Worm (Caenorhabditis elegans) whole organism, young adult: Measurements from ENCODE around the gene F44A2.3.

Source experiments
- B0019.2 ChIP-seq: fragments of 200-800 bp; sonication (Bioruptor generic); conservative IDR thresholded peaks from 2 replicates; pipeline ENCODE4 v1.3.6; 2022; ENCODE audit warnings: missing genetic modification reagents, missing genetic modification characterization, missing compliant biosample characterization
- B0336.3 ChIP-seq: fragments of 200-800 bp; sonication (Bioruptor generic); IDR thresholded peaks from 2 replicates; pipeline ENCODE4 v1.3.6; 2022; ENCODE audit warnings: missing genetic modification characterization, missing compliant biosample characterization
- C06A6.2 ChIP-seq: fragments of 200-800 bp; sonication (Bioruptor generic); conservative IDR thresholded peaks from 2 replicates; pipeline ENCODE4 v1.3.6; 2022; ENCODE audit warnings: missing genetic modification characterization, missing compliant biosample characterization
- F39B2.1 ChIP-seq: fragments of 200-800 bp; sonication (Bioruptor generic); IDR thresholded peaks from 2 replicates; pipeline ENCODE4 v1.3.6; 2022; ENCODE audit warnings: missing genetic modification reagents, missing genetic modification characterization, missing compliant biosample characterization
- K11D2.4 ChIP-seq: fragments of 200-800 bp; sonication (Bioruptor generic); IDR thresholded peaks from 2 replicates; pipeline ENCODE4 v1.3.6; 2022; ENCODE audit warnings: missing genetic modification reagents, missing genetic modification characterization, missing compliant biosample characterization
- T26A5.8 ChIP-seq: sonication (generic microtip); optimal IDR thresholded peaks from 2 replicates; lab custom pipeline; 2016; ENCODE audit warnings: missing genetic modification characterization, missing compliant biosample characterization
- Y79H2A.3 ChIP-seq: fragments of 200-800 bp; sonication (Bioruptor generic); conservative IDR thresholded peaks from 2 replicates; pipeline ENCODE4 v1.3.6; 2022; ENCODE audit warnings: missing genetic modification reagents, missing genetic modification characterization, missing compliant biosample characterization
- ama-1 ChIP-seq, 3 experiments: fragments of 150-350 bp in 1 of 3; sonication (generic microtip) in 2 of 3; optimal IDR thresholded peaks; 2 replicates each; lab custom pipeline; 2014 to 2018; ENCODE audit warnings: missing biosample characterization in 2 of 3, missing genetic modification characterization in 2 of 3, missing genetic modification reagents in 2 of 3
- aptf-2 ChIP-seq: fragments of 200-800 bp; sonication (Bioruptor generic); conservative IDR thresholded peaks from 2 replicates; pipeline ENCODE4 v1.3.6; 2022; ENCODE audit warnings: missing genetic modification reagents, missing genetic modification characterization, missing compliant biosample characterization
- bed-1 ChIP-seq: fragments of 200-800 bp; sonication (Bioruptor generic); IDR thresholded peaks from 2 replicates; pipeline ENCODE4 v1.3.6; 2022; ENCODE audit warnings: missing genetic modification reagents, missing genetic modification characterization, missing compliant biosample characterization
- ccch-3 ChIP-seq: fragments of 200-800 bp; sonication (Bioruptor generic); optimal IDR thresholded peaks from 2 replicates; lab custom pipeline; 2018; ENCODE audit warnings: mild to moderate bottlenecking, missing genetic modification characterization, missing compliant biosample characterization
- ceh-27 ChIP-seq: fragments of 200-800 bp; sonication (Bioruptor generic); optimal IDR thresholded peaks from 2 replicates; lab custom pipeline; 2018; ENCODE audit warnings: mild to moderate bottlenecking, missing genetic modification characterization, moderate library complexity, missing compliant biosample characterization
- ceh-58 ChIP-seq: fragments of 200-800 bp; sonication (Bioruptor generic); IDR thresholded peaks from 2 replicates; pipeline ENCODE4 v1.3.6; 2022; ENCODE audit warnings: missing genetic modification characterization, missing compliant biosample characterization
- ceh-91 ChIP-seq: fragments of 200-800 bp; sonication (Bioruptor generic); IDR thresholded peaks from 2 replicates; pipeline ENCODE4 v1.3.6; 2022; ENCODE audit warnings: missing genetic modification reagents, missing genetic modification characterization, missing compliant biosample characterization
- dox-1 ChIP-seq: fragments of 200-800 bp; sonication (Bioruptor generic); IDR thresholded peaks from 2 replicates; pipeline ENCODE4 v1.3.6; 2022; ENCODE audit warnings: missing genetic modification reagents, missing genetic modification characterization, missing compliant biosample characterization
- egl-44 ChIP-seq: fragments of 200-800 bp; sonication (Bioruptor generic); IDR thresholded peaks from 2 replicates; pipeline ENCODE4 v1.3.6; 2022; ENCODE audit warnings: missing genetic modification reagents, missing genetic modification characterization, missing compliant biosample characterization
- ekl-4 ChIP-seq: fragments of 200-800 bp; sonication (Bioruptor generic); IDR thresholded peaks from 2 replicates; pipeline ENCODE4 v1.3.6; 2022; ENCODE audit warnings: missing genetic modification reagents, missing genetic modification characterization, missing compliant biosample characterization
- him-1 ChIP-seq: sonication (generic microtip); optimal IDR thresholded peaks from 2 replicates; lab custom pipeline; 2016; ENCODE audit warnings: missing genotype, missing genetic modification reagents, missing genetic modification characterization, missing compliant biosample characterization
- hmg-1.2 ChIP-seq: fragments of 200-800 bp; sonication (Bioruptor generic); IDR thresholded peaks from 2 replicates; pipeline ENCODE4 v1.3.6; 2022; ENCODE audit warnings: missing genetic modification reagents, missing genetic modification characterization, missing compliant biosample characterization
- hmg-20 ChIP-seq: fragments of 200-800 bp; sonication (Bioruptor generic); IDR thresholded peaks from 2 replicates; pipeline ENCODE4 v1.3.6; 2022; ENCODE audit warnings: missing genetic modification reagents, missing genetic modification characterization, missing compliant biosample characterization
- let-607 ChIP-seq, 2 experiments: fragments of 200-800 bp in 1 of 2; sonication (Bioruptor generic) in 1 of 2; sonication (generic microtip) in 1 of 2; optimal IDR thresholded peaks; 2 replicates each; lab custom pipeline; 2016 to 2018; ENCODE audit warnings: mild to moderate bottlenecking in 2 of 2, missing compliant biosample characterization in 2 of 2, missing genetic modification characterization in 2 of 2, moderate library complexity in 2 of 2, missing genotype in 1 of 2
- lin-26 ChIP-seq: fragments of 200-800 bp; sonication (Bioruptor generic); IDR thresholded peaks from 2 replicates; pipeline ENCODE4 v1.3.6; 2022; ENCODE audit warnings: missing genetic modification reagents, missing genetic modification characterization, missing compliant biosample characterization
- madf-10 ChIP-seq: sonication (generic microtip); optimal IDR thresholded peaks from 2 replicates; lab custom pipeline; 2016; ENCODE audit warnings: mild to moderate bottlenecking, missing genetic modification characterization, missing compliant biosample characterization
- madf-3 ChIP-seq: fragments of 200-800 bp; sonication (Bioruptor generic); IDR thresholded peaks from 2 replicates; pipeline ENCODE4 v1.3.6; 2022; ENCODE audit warnings: missing genetic modification reagents, missing genetic modification characterization, missing compliant biosample characterization
- madf-6 ChIP-seq: fragments of 200-800 bp; sonication (Bioruptor generic); IDR thresholded peaks from 2 replicates; pipeline ENCODE4 v1.3.6; 2022; ENCODE audit warnings: missing genetic modification reagents, missing genetic modification characterization, missing compliant biosample characterization
- mcd-1 ChIP-seq: fragments of 200-800 bp; sonication (Bioruptor generic); IDR thresholded peaks from 2 replicates; pipeline ENCODE4 v1.3.6; 2022; ENCODE audit warnings: missing genetic modification reagents, missing genetic modification characterization, missing compliant biosample characterization
- mes-4 ChIP-seq: sonication (generic microtip); optimal IDR thresholded peaks from 2 replicates; lab custom pipeline; 2016; ENCODE audit warnings: missing genotype, missing genetic modification characterization, missing compliant biosample characterization
- nfyb-1 ChIP-seq: fragments of 200-800 bp; sonication (Bioruptor generic); IDR thresholded peaks from 2 replicates; pipeline ENCODE4 v1.3.6; 2022; ENCODE audit warnings: missing genetic modification reagents, missing genetic modification characterization, missing compliant biosample characterization
- nhr-80 ChIP-seq: sonication (generic microtip); optimal IDR thresholded peaks from 2 replicates; lab custom pipeline; 2016; ENCODE audit warnings: missing genetic modification characterization, missing compliant biosample characterization
- pha-4 ChIP-seq: fragments of 150-350 bp; sonication (generic microtip); optimal IDR thresholded peaks from 2 replicates; lab custom pipeline; 2014; ENCODE audit warnings: missing biosample characterization, missing genetic modification reagents, missing genetic modification characterization
- rpc-1 ChIP-seq, 2 experiments: fragments of 150-350 bp in 1 of 2; sonication (generic microtip) in 1 of 2; optimal IDR thresholded peaks; 2 replicates each; lab custom pipeline; 2014 to 2018; ENCODE audit warnings: missing biosample characterization in 1 of 2, missing genetic modification characterization in 1 of 2, missing genetic modification reagents in 1 of 2, missing genotype in 1 of 2
- sea-2 ChIP-seq: fragments of 200-800 bp; sonication (Bioruptor generic); IDR thresholded peaks from 2 replicates; pipeline ENCODE4 v1.3.6; 2022; ENCODE audit warnings: missing genetic modification characterization, missing compliant biosample characterization
- tbx-9 ChIP-seq: sonication (generic microtip); optimal IDR thresholded peaks from 2 replicates; lab custom pipeline; 2016; ENCODE audit warnings: borderline replicate concordance, missing genetic modification characterization, inconsistent platforms, missing compliant biosample characterization
- unc-130 ChIP-seq: sonication (generic microtip); optimal IDR thresholded peaks from 2 replicates; lab custom pipeline; 2016; ENCODE audit warnings: missing genetic modification reagents, missing genetic modification characterization, missing compliant biosample characterization
- unc-62 ChIP-seq: fragments of 150-350 bp; optimal IDR thresholded peaks from 2 replicates; lab custom pipeline; 2014; ENCODE audit warnings: missing biosample characterization, missing genetic modification reagents, missing genetic modification characterization
- xnd-1 ChIP-seq: sonication (generic microtip); optimal IDR thresholded peaks from 2 replicates; lab custom pipeline; 2016; ENCODE audit warnings: missing genotype, missing genetic modification reagents, missing genetic modification characterization, missing compliant biosample characterization
- ztf-22 ChIP-seq: fragments of 200-800 bp; sonication (Bioruptor generic); optimal IDR thresholded peaks from 2 replicates; lab custom pipeline; 2018; ENCODE audit warnings: mild to moderate bottlenecking, missing genetic modification characterization, moderate library complexity, missing compliant biosample characterization
- ztf-3 ChIP-seq: fragments of 200-800 bp; sonication (Bioruptor generic); optimal IDR thresholded peaks from 2 replicates; lab custom pipeline; 2018; ENCODE audit warnings: mild to moderate bottlenecking, missing genetic modification characterization, missing compliant biosample characterization

F44A2.3 gene

ce11 chrV:9305116-9305515 is at the start of gene F44A2.3:
TSS of gene F44A2.3 (plus strand) at chrV:9305416.
- TF ChIP-seq sea-2 (GFP tag; lab: Robert Waterston, UW): no peak
- no peak for TF ChIP-seq let-607 (tag; optimal IDR thresholded peaks at IDR 0.05; lab: Kevin White, UChicago)
- no peak for TF ChIP-seq rpc-1 (optimal IDR thresholded peaks at IDR 0.05; lab: Kevin White, UChicago)
- no peak for TF ChIP-seq rpc-1 (tag; optimal IDR thresholded peaks at IDR 0.05; lab: Kevin White, UChicago)
- no peak for TF ChIP-seq Y79H2A.3 (GFP tag; lab: Robert Waterston, UW)
- no peak for TF ChIP-seq mcd-1 (GFP tag; lab: Robert Waterston, UW)
- TF ChIP-seq T26A5.8: no peak
- no peak for TF ChIP-seq ekl-4 (GFP tag; lab: Robert Waterston, UW)
- TF ChIP-seq C06A6.2 (GFP tag; lab: Robert Waterston, UW): no peak
- no peak for TF ChIP-seq egl-44 (GFP tag; lab: Robert Waterston, UW)
- no peak for TF ChIP-seq ama-1 (optimal IDR thresholded peaks at IDR 0.05; lab: Kevin White, UChicago)
- TF ChIP-seq ama-1 (GFP tag; optimal IDR thresholded peaks at IDR 0.05; lab: Kevin White, UChicago): no peak
- no peak for TF ChIP-seq xnd-1 (tag; lab: Kevin White, UChicago)
- no peak for TF ChIP-seq madf-10
- no peak for TF ChIP-seq ztf-3 (GFP tag; lab: Kevin White, UChicago)
- TF ChIP-seq, all 124 proteins: peak for 0

ce11 chrV:9255480-9255879 is 49.7 kb upstream of the F44A2.3 start:
- TF ChIP-seq pha-4 (tag; lab: Kevin White, UChicago) (peak; percentile 62), xnd-1 (tag; lab: Kevin White, UChicago) (no peak), K11D2.4 (GFP tag; lab: Robert Waterston, UW) (no peak), B0336.3 (GFP tag; lab: Robert Waterston, UW) (no peak), lin-26 (GFP tag; lab: Robert Waterston, UW) (no peak), madf-3 (GFP tag; lab: Robert Waterston, UW) (no peak), ccch-3 (GFP tag; lab: Kevin White, UChicago) (no peak), rpc-1 (optimal IDR thresholded peaks at IDR 0.05; lab: Kevin White, UChicago) (no peak), rpc-1 (tag; optimal IDR thresholded peaks at IDR 0.05; lab: Kevin White, UChicago) (no peak), hmg-1.2 (no peak), ztf-3 (GFP tag; lab: Kevin White, UChicago) (no peak), nfyb-1 (no peak), F39B2.1 (GFP tag; lab: Robert Waterston, UW) (no peak), bed-1 (GFP tag; lab: Robert Waterston, UW) (no peak), aptf-2 (GFP tag; lab: Robert Waterston, UW) (no peak), nhr-80 (tag; lab: Kevin White, UChicago) (peak; percentile 96), madf-10 (no peak), unc-62 (GFP tag; lab: Kevin White, UChicago) (peak; percentile 50), ceh-27 (GFP tag; lab: Kevin White, UChicago) (no peak)

- TF ChIP-seq unc-130: no peak
- no peak for TF ChIP-seq sea-2 (GFP tag; lab: Robert Waterston, UW)
- TF ChIP-seq ceh-58 (GFP tag; lab: Robert Waterston, UW): no peak
- TF ChIP-seq hmg-20 (GFP tag; lab: Robert Waterston, UW): no peak
- TF ChIP-seq ztf-22 (GFP tag; lab: Kevin White, UChicago): no peak
- TF ChIP-seq B0019.2 (GFP tag; lab: Robert Waterston, UW): no peak
- TF ChIP-seq him-1 (tag; lab: Kevin White, UChicago): no peak
- no peak for TF ChIP-seq dox-1 (GFP tag; lab: Robert Waterston, UW)
- no peak for TF ChIP-seq madf-6 (GFP tag; lab: Robert Waterston, UW)
- no peak for TF ChIP-seq T26A5.8
- no peak for TF ChIP-seq ceh-91
- no peak for TF ChIP-seq mes-4
- no peak for TF ChIP-seq tbx-9
- no peak for TF ChIP-seq rpc-1 (optimal IDR thresholded peaks at IDR 0.05; lab: Kevin White, UChicago)
- no peak for TF ChIP-seq rpc-1 (tag; optimal IDR thresholded peaks at IDR 0.05; lab: Kevin White, UChicago)
- no peak for TF ChIP-seq egl-44 (GFP tag; lab: Robert Waterston, UW)
- TF ChIP-seq nhr-80 (tag; lab: Kevin White, UChicago): no peak
- no peak for TF ChIP-seq nfyb-1
Observed at ce11 chrV:9257467-9257866, 47.7 kb upstream of the F44A2.3 start, which contains the start of gene F07C3.16. TSS of gene F07C3.16 (minus strand) at chrV:9257567.
